Worm (Caenorhabditis elegans) whole organism, late embryonic: Measurements from ENCODE around the gene F44B9.9.

Experiments used
- ama-1 ChIP-seq: fragments of 150-350 bp; optimal IDR thresholded peaks from 2 replicates; lab custom pipeline; 2014
- ceh-14 ChIP-seq: sonication (generic microtip); optimal IDR thresholded peaks from 2 replicates; lab custom pipeline; 2016; ENCODE audit warnings: missing genotype, missing genetic modification characterization, missing compliant biosample characterization
- pha-4 ChIP-seq: fragments of 150-350 bp; optimal IDR thresholded peaks from 2 replicates; lab custom pipeline; 2018; ENCODE audit warnings: missing biosample characterization, missing genetic modification reagents, missing genetic modification characterization

- TF ChIP-seq ama-1 (no peak), pha-4 (tag; lab: Kevin White, UChicago) (no peak), ceh-14 (tag; lab: Kevin White, UChicago) (no peak)
Measured at ce11 chrIII:8004091-8004490, 26.8 kb downstream of the F44B9.9 start, which contains the start of gene C06G4.6.
